Worm (Caenorhabditis elegans) whole organism, L4 larva: ENCODE measurements around the gene puf-8.

Experiments
- F10B5.3 ChIP-seq: sonication (generic microtip); optimal IDR thresholded peaks from 2 replicates; lab custom pipeline; 2016; ENCODE audit warnings: mild to moderate bottlenecking, missing genetic modification characterization, missing compliant biosample characterization
- Y105C5A.15 ChIP-seq: fragments of 200-800 bp; sonication (Bioruptor generic); IDR thresholded peaks from 2 replicates; pipeline ENCODE4 v1.3.6; 2022; ENCODE audit warnings: missing genetic modification characterization, missing compliant biosample characterization
- Y5F2A.4 ChIP-seq: fragments of 200-800 bp; sonication (Bioruptor generic); optimal IDR thresholded peaks from 2 replicates; lab custom pipeline; 2018; ENCODE audit warnings: mild to moderate bottlenecking, missing genetic modification characterization, missing compliant biosample characterization
- ZK337.2 ChIP-seq: fragments of 200-800 bp; sonication (Bioruptor generic); IDR thresholded peaks from 2 replicates; pipeline ENCODE4 v1.3.6; 2022; ENCODE audit warnings: missing genetic modification reagents, missing genetic modification characterization, missing compliant biosample characterization
- aha-1 ChIP-seq: fragments of 150-350 bp; peaks from one replicate; lab custom pipeline; 2014; ENCODE audit warnings: missing biosample characterization, missing genetic modification characterization
- ceh-20 ChIP-seq: fragments of 200-800 bp; sonication (Bioruptor generic); IDR thresholded peaks from 2 replicates; pipeline ENCODE4 v1.3.6; 2022; ENCODE audit warnings: missing genetic modification reagents, missing genetic modification characterization, missing compliant biosample characterization
- ceh-32 ChIP-seq: sonication (generic microtip); optimal IDR thresholded peaks from 2 replicates; lab custom pipeline; 2016; ENCODE audit warnings: mild to moderate bottlenecking, missing genetic modification characterization, missing compliant biosample characterization; ENCODE audit not compliant: poor library complexity
- ceh-62 ChIP-seq: sonication (generic microtip); optimal IDR thresholded peaks from 2 replicates; lab custom pipeline; 2017; ENCODE audit warnings: missing biosample characterization, missing genetic modification characterization
- cey-2 ChIP-seq: sonication (generic microtip); optimal IDR thresholded peaks from 3 replicates; lab custom pipeline; 2017; ENCODE audit warnings: missing genetic modification characterization, mild to moderate bottlenecking, missing compliant biosample characterization, antibody characterized with exemption, borderline replicate concordance; ENCODE audit not compliant: insufficient read depth
- ctbp-1 ChIP-seq: fragments of 200-800 bp; sonication (Bioruptor generic); IDR thresholded peaks from 2 replicates; pipeline ENCODE4 v1.3.6; 2022; ENCODE audit warnings: missing genetic modification reagents, missing genetic modification characterization, missing compliant biosample characterization
- daf-16 ChIP-seq, 3 experiments: sonication (generic microtip); optimal IDR thresholded peaks; 2 replicates each; lab custom pipeline; 2016 to 2017; ENCODE audit warnings: missing genetic modification characterization in 3 of 3, missing genetic modification reagents in 3 of 3, mild to moderate bottlenecking in 2 of 3, missing compliant biosample characterization in 2 of 3, missing biosample characterization in 1 of 3, moderate library complexity in 1 of 3
- daf-19 ChIP-seq: fragments of 200-800 bp; sonication (Bioruptor generic); conservative IDR thresholded peaks from 2 replicates; pipeline ENCODE4 v1.3.6; 2022; ENCODE audit warnings: missing genetic modification characterization, missing compliant biosample characterization
- dmd-6 ChIP-seq: fragments of 200-800 bp; sonication (Bioruptor generic); IDR thresholded peaks from 2 replicates; pipeline ENCODE4 v1.3.6; 2022; ENCODE audit warnings: missing genetic modification reagents, missing genetic modification characterization, missing compliant biosample characterization
- dmd-9 ChIP-seq: fragments of 200-800 bp; sonication (Bioruptor generic); IDR thresholded peaks from 2 replicates; pipeline ENCODE4 v1.3.6; 2022; ENCODE audit warnings: missing genetic modification reagents, missing genetic modification characterization, missing compliant biosample characterization
- dpl-1 ChIP-seq: fragments of 150-350 bp; optimal IDR thresholded peaks from 2 replicates; lab custom pipeline; 2014; ENCODE audit warnings: missing biosample characterization, missing genetic modification reagents, missing genetic modification characterization
- duxl-1 ChIP-seq: sonication (generic microtip); optimal IDR thresholded peaks from 2 replicates; lab custom pipeline; 2016; ENCODE audit warnings: mild to moderate bottlenecking, missing genetic modification characterization, moderate library complexity, missing compliant biosample characterization; ENCODE audit not compliant: poor library complexity
- dve-1 ChIP-seq: sonication (generic microtip); optimal IDR thresholded peaks from 2 replicates; lab custom pipeline; 2017; ENCODE audit warnings: antibody characterized with exemption, mild to moderate bottlenecking, missing genetic modification characterization, missing compliant biosample characterization; ENCODE audit not compliant: insufficient read depth
- egl-43 ChIP-seq: fragments of 200-800 bp; sonication (Bioruptor generic); IDR thresholded peaks from 2 replicates; pipeline ENCODE4 v1.3.6; 2022; ENCODE audit warnings: missing genetic modification reagents, missing genetic modification characterization, missing compliant biosample characterization
- gei-8 ChIP-seq: fragments of 200-800 bp; sonication (Bioruptor generic); optimal IDR thresholded peaks from 2 replicates; lab custom pipeline; 2018; ENCODE audit warnings: mild to moderate bottlenecking, missing genetic modification characterization, missing compliant biosample characterization
- hlh-11 ChIP-seq: fragments of 200-800 bp; sonication (Bioruptor generic); optimal IDR thresholded peaks from 2 replicates; lab custom pipeline; 2018; ENCODE audit warnings: mild to moderate bottlenecking, missing genetic modification characterization, missing compliant biosample characterization
- hlh-30 ChIP-seq: sonication (generic microtip); optimal IDR thresholded peaks from 2 replicates; lab custom pipeline; 2017; ENCODE audit warnings: antibody characterized with exemption, mild to moderate bottlenecking, missing genetic modification characterization, missing compliant biosample characterization; ENCODE audit not compliant: insufficient read depth
- lin-1 ChIP-seq: fragments of 200-800 bp; sonication (Bioruptor generic); IDR thresholded peaks from 2 replicates; pipeline ENCODE4 v1.3.6; 2022; ENCODE audit warnings: missing genetic modification reagents, missing genetic modification characterization, missing compliant biosample characterization
- lin-39 ChIP-seq: fragments of 150-350 bp; optimal IDR thresholded peaks from 2 replicates; lab custom pipeline; 2014; ENCODE audit warnings: missing biosample characterization, missing genetic modification reagents, missing genetic modification characterization
- lsy-2 ChIP-seq, 2 experiments: fragments of 150-350 bp in 1 of 2; sonication (generic microtip) in 1 of 2; optimal IDR thresholded peaks; 2 replicates each; lab custom pipeline; 2014 to 2017; ENCODE audit warnings: missing biosample characterization in 2 of 2, missing genetic modification characterization in 2 of 2
- madf-9 ChIP-seq: fragments of 200-800 bp; sonication (Bioruptor generic); conservative IDR thresholded peaks from 2 replicates; pipeline ENCODE4 v1.3.6; 2022; ENCODE audit warnings: missing genetic modification reagents, missing genetic modification characterization, missing compliant biosample characterization
- mdl-1 ChIP-seq, 2 experiments: fragments of 150-350 bp in 1 of 2; sonication (generic microtip) in 1 of 2; optimal IDR thresholded peaks; 2 replicates each; lab custom pipeline; 2014 to 2017; ENCODE audit warnings: missing biosample characterization in 2 of 2, missing genetic modification characterization in 2 of 2
- mdt-29 ChIP-seq: fragments of 200-800 bp; sonication (Bioruptor generic); IDR thresholded peaks from 2 replicates; pipeline ENCODE4 v1.3.6; 2022; ENCODE audit warnings: missing genetic modification reagents, missing genetic modification characterization, missing compliant biosample characterization
- mep-1 ChIP-seq: fragments of 150-350 bp; sonication (generic microtip); optimal IDR thresholded peaks from 3 replicates; lab custom pipeline; 2014; ENCODE audit warnings: missing biosample characterization, missing genetic modification characterization
- mes-2 ChIP-seq: sonication (generic microtip); optimal IDR thresholded peaks from 2 replicates; lab custom pipeline; 2016; ENCODE audit warnings: missing genotype, mild to moderate bottlenecking, missing genetic modification characterization, missing compliant biosample characterization; ENCODE audit not compliant: poor library complexity, severe bottlenecking
- mxl-2 ChIP-seq: fragments of 200-800 bp; sonication (Bioruptor generic); conservative IDR thresholded peaks from 2 replicates; pipeline ENCODE4 v1.3.6; 2022; ENCODE audit warnings: missing genetic modification reagents, missing genetic modification characterization, missing compliant biosample characterization
- mxl-3 ChIP-seq: fragments of 200-800 bp; sonication (Bioruptor generic); optimal IDR thresholded peaks from 2 replicates; lab custom pipeline; 2018; ENCODE audit warnings: mild to moderate bottlenecking, missing genetic modification characterization, missing compliant biosample characterization
- nhr-11 ChIP-seq: fragments of 150-350 bp; optimal IDR thresholded peaks from 2 replicates; lab custom pipeline; 2014; ENCODE audit warnings: missing biosample characterization, missing genetic modification characterization
- nhr-111 ChIP-seq: fragments of 200-800 bp; sonication (Bioruptor generic); optimal IDR thresholded peaks from 2 replicates; lab custom pipeline; 2018; ENCODE audit warnings: mild to moderate bottlenecking, missing genetic modification characterization, missing compliant biosample characterization
- nhr-25 ChIP-seq: sonication (generic microtip); optimal IDR thresholded peaks from 2 replicates; lab custom pipeline; 2017; ENCODE audit warnings: missing genetic modification characterization, mild to moderate bottlenecking, missing compliant biosample characterization, antibody characterized with exemption, moderate library complexity, borderline replicate concordance; ENCODE audit not compliant: insufficient read depth
- nhr-28 ChIP-seq: fragments of 150-350 bp; optimal IDR thresholded peaks from 2 replicates; lab custom pipeline; 2014; ENCODE audit warnings: missing biosample characterization, missing genetic modification characterization
- nhr-48 ChIP-seq: sonication (generic microtip); optimal IDR thresholded peaks from 2 replicates; lab custom pipeline; 2016; ENCODE audit warnings: mild to moderate bottlenecking, missing genetic modification characterization, missing compliant biosample characterization
- nhr-76 ChIP-seq: fragments of 150-350 bp; optimal IDR thresholded peaks from 2 replicates; lab custom pipeline; 2014; ENCODE audit warnings: missing biosample characterization, missing genetic modification characterization
- pha-4 ChIP-seq, 2 experiments: fragments of 150-350 bp in 1 of 2; fragments of 200-800 bp in 1 of 2; sonication (Bioruptor generic) in 1 of 2; IDR thresholded peaks in 1 of 2; optimal IDR thresholded peaks in 1 of 2; 2 replicates each; pipeline versions ENCODE4 v1.3.6 to Lab custom; 2014 to 2022; ENCODE audit warnings: missing genetic modification characterization in 2 of 2, missing genetic modification reagents in 2 of 2, missing biosample characterization in 1 of 2, missing compliant biosample characterization in 1 of 2
- php-3 ChIP-seq: fragments of 200-800 bp; sonication (Bioruptor generic); IDR thresholded peaks from 2 replicates; pipeline ENCODE4 v1.3.6; 2022; ENCODE audit warnings: missing genetic modification reagents, missing genetic modification characterization, missing compliant biosample characterization
- skn-1 ChIP-seq: fragments of 150-350 bp; optimal IDR thresholded peaks from 2 replicates; lab custom pipeline; 2014; ENCODE audit warnings: missing biosample characterization, missing genetic modification characterization
- snpc-4 ChIP-seq: fragments of 150-350 bp; optimal IDR thresholded peaks from 2 replicates; lab custom pipeline; 2014; ENCODE audit warnings: missing biosample characterization, missing genetic modification characterization
- unc-62 ChIP-seq, 3 experiments: fragments of 150-350 bp in 1 of 3; sonication (generic microtip); optimal IDR thresholded peaks in 2 of 3; peaks in 1 of 3; 1 replicate in 1 of 3; 2 replicates in 2 of 3; lab custom pipeline; 2014 to 2017; ENCODE audit warnings: missing biosample characterization in 3 of 3, missing genetic modification characterization in 3 of 3, missing genetic modification reagents in 3 of 3, missing genotype in 1 of 3
- zag-1 ChIP-seq: fragments of 150-350 bp; optimal IDR thresholded peaks from 2 replicates; lab custom pipeline; 2014; ENCODE audit warnings: missing biosample characterization, missing genetic modification characterization
- zfp-2 ChIP-seq: sonication (generic microtip); optimal IDR thresholded peaks from 2 replicates; lab custom pipeline; 2016; ENCODE audit warnings: mild to moderate bottlenecking, missing genetic modification characterization, missing compliant biosample characterization
- ztf-7 ChIP-seq: fragments of 150-350 bp; optimal IDR thresholded peaks from 2 replicates; lab custom pipeline; 2014; ENCODE audit warnings: missing biosample characterization, missing genetic modification characterization

The puf-8 gene

ce11 chrII:7338995-7339394, 40.9 kb upstream of the puf-8 start, which contains the start of gene nhr-21:
Gene nhr-21 (plus strand): TSS chrII:7339229.
- TF ChIP-seq mdl-1 (tag; optimal IDR thresholded peaks at IDR 0.05; lab: Kevin White, UChicago) = peak in 1 of 2 experiments; percentile 76
- no peak for TF ChIP-seq ceh-62
- TF ChIP-seq nhr-28 = peak; percentile 87
- peak in 1 of 2 experiments; percentile 87 for TF ChIP-seq unc-62 (GFP tag; optimal IDR thresholded peaks at IDR 0.05 in 1 of 2; lab: Kevin White, UChicago)
- no peak for TF ChIP-seq unc-62 (tag; optimal IDR thresholded peaks at IDR 0.05; lab: Kevin White, UChicago)
- TF ChIP-seq mxl-3 (GFP tag; lab: Kevin White, UChicago) = peak; percentile 64
- TF ChIP-seq dmd-9 (GFP tag; lab: Robert Waterston, UW) = no peak
- TF ChIP-seq lin-1 (GFP tag; lab: Robert Waterston, UW) = 0 out of 2 replicates have a peak, but pooled peaks have one; percentile 26
- peak; percentile 17 for TF ChIP-seq mep-1
- peak; percentile 42 for TF ChIP-seq nhr-11 (tag; lab: Kevin White, UChicago)
- TF ChIP-seq lin-39 (tag; lab: Kevin White, UChicago) = no peak
- TF ChIP-seq cey-2 = peak; percentile 19
- no peak for TF ChIP-seq zag-1 (tag; lab: Kevin White, UChicago)
- peak; percentile 70 for TF ChIP-seq hlh-11 (tag; lab: Kevin White, UChicago)
- TF ChIP-seq duxl-1 (tag; lab: Kevin White, UChicago) = no peak
- TF ChIP-seq nhr-48 = no peak
- peak; percentile 79 for TF ChIP-seq hlh-30
- TF ChIP-seq nhr-25 = peak; percentile 16
- no peak for TF ChIP-seq F10B5.3 (tag; lab: Kevin White, UChicago)
- peak in 1 of 2 experiments; percentile 52 for TF ChIP-seq lsy-2 (tag; optimal IDR thresholded peaks at IDR 0.05; lab: Kevin White, UChicago)
- TF ChIP-seq madf-9 (GFP tag; lab: Robert Waterston, UW) = no peak
- no peak for TF ChIP-seq egl-43 (GFP tag; lab: Robert Waterston, UW)
- TF ChIP-seq Y105C5A.15 (GFP tag; lab: Robert Waterston, UW) = no peak
- peak; percentile 57; the same call in 1 of the 2 replicates for TF ChIP-seq dmd-6 (GFP tag; lab: Robert Waterston, UW)
- TF ChIP-seq pha-4 (GFP tag; IDR thresholded peaks at IDR 0.05; lab: Robert Waterston, UW) = no peak
- TF ChIP-seq pha-4 (tag; optimal IDR thresholded peaks at IDR 0.05; lab: Kevin White, UChicago) = no peak
- no peak for TF ChIP-seq snpc-4 (tag; lab: Kevin White, UChicago)
- TF ChIP-seq ceh-32 = no peak
- TF ChIP-seq mxl-2 (GFP tag; lab: Robert Waterston, UW) = no peak
- TF ChIP-seq, all 104 proteins: peak for 13

- TF ChIP-seq lin-39 (tag; lab: Kevin White, UChicago) (no peak), dpl-1 (peak; percentile 27), nhr-111 (GFP tag; lab: Kevin White, UChicago) (no peak), mxl-3 (GFP tag; lab: Kevin White, UChicago) (peak; percentile 94), aha-1 (peak; percentile 97), mdt-29 (no peak), ceh-20 (GFP tag; lab: Robert Waterston, UW) (peak; percentile 84), lin-1 (GFP tag; lab: Robert Waterston, UW) (peak; percentile 62; the same call in 1 of the 2 replicates), madf-9 (GFP tag; lab: Robert Waterston, UW) (peak; percentile 49; the same call in 1 of the 2 replicates), php-3 (GFP tag; lab: Robert Waterston, UW) (peak; percentile 72), Y5F2A.4 (GFP tag; lab: Kevin White, UChicago) (no peak), daf-16 (GFP tag; optimal IDR thresholded peaks at IDR 0.05; lab: Kevin White, UChicago) (no peak), daf-16 (tag; optimal IDR thresholded peaks at IDR 0.05; lab: Kevin White, UChicago) (peak; percentile 59), nhr-76 (peak; percentile 33), nhr-48 (peak; percentile 99), ztf-7 (tag; lab: Kevin White, UChicago) (peak; percentile 36), mdl-1 (tag; optimal IDR thresholded peaks at IDR 0.05; lab: Kevin White, UChicago) (peak; percentile 89 to 95), skn-1 (tag; lab: Kevin White, UChicago) (no peak), ZK337.2 (GFP tag; lab: Robert Waterston, UW) (no peak), daf-19 (no peak), lsy-2 (tag; optimal IDR thresholded peaks at IDR 0.05; lab: Kevin White, UChicago) (peak; percentile 51 to 80), dve-1 (tag; lab: Kevin White, UChicago) (peak; percentile 85), nhr-28 (peak; percentile 97), gei-8 (GFP tag; lab: Kevin White, UChicago) (peak; percentile 91), ctbp-1 (GFP tag; lab: Robert Waterston, UW) (peak; percentile 71; the same call in 1 of the 2 replicates), zfp-2 (tag; lab: Kevin White, UChicago) (peak; percentile 39), mes-2 (tag; lab: Kevin White, UChicago) (peak; percentile 65), mxl-2 (GFP tag; lab: Robert Waterston, UW) (0 out of 2 replicates have a peak, but pooled peaks have one; percentile 3)
These were observed 39.4 kb upstream of the puf-8 start for ce11 chrII:7337469-7337893.
